Worm (Caenorhabditis elegans) whole organism, dauer: ENCODE data around the gene nsun-1.
"Not testable (repeated sequence)": the region's sequence is repeated elsewhere in the genome, so short reads cannot be mapped to it uniquely, and the experiment has no call there.

Experiments used
- unc-62 ChIP-seq: sonication (generic microtip); optimal IDR thresholded peaks from 2 replicates; lab custom pipeline; 2017; ENCODE audit warnings: missing biosample characterization, missing genetic modification reagents, missing genetic modification characterization

Gene nsun-1

ce11 chrII:460835-461234 lies 14.9 kb downstream of the nsun-1 start, which contains the start of gene W10D9.3:
Gene W10D9.3 (minus strand): TSS chrII:460935.
- no peak for TF ChIP-seq unc-62 (GFP tag; lab: Kevin White, UChicago)

- TF ChIP-seq unc-62 (GFP tag; lab: Kevin White, UChicago) = no peak
These were observed 17.9 kb downstream of the nsun-1 start, which contains the start of gene gvd-1 for ce11 chrII:457790-458189. Gene gvd-1 (minus strand): TSS chrII:457890.

DNA sequence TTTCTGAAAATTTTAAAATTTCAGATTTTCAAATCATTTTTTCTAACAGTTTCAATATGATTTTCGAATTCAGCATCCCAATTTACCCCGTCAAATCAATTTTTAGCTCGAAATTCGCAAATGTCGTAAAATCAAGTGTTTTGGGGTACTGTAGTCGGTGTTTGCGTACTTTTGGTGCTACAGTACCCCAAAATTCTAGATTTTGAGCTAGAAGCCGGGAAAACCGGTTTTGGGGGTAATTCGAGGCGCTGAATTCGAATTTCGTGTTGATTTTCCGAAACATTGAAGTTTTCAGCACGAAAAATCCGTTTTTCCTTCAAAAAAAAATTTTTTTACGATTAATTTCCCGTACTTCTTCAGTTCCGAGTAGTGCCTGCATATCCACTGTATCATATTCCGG lies 19.4 kb downstream of the nsun-1 start:
- TF ChIP-seq unc-62 (GFP tag; lab: Kevin White, UChicago) = no peak

ce11 chrII:454646-455045 lies 21.1 kb downstream of the nsun-1 start, which contains the start of gene W10D9.1:
Gene W10D9.1 (plus strand): TSS chrII:454946.
- not testable (repeated sequence) for TF ChIP-seq unc-62 (GFP tag; lab: Kevin White, UChicago)

- not testable (repeated sequence) for TF ChIP-seq unc-62 (GFP tag; lab: Kevin White, UChicago)
These were observed 34.6 kb downstream of the nsun-1 start, which contains the start of gene C24H12.1 for ce11 chrII:441102-441501. Gene C24H12.1 (plus strand): TSS chrII:441402.

DNA sequence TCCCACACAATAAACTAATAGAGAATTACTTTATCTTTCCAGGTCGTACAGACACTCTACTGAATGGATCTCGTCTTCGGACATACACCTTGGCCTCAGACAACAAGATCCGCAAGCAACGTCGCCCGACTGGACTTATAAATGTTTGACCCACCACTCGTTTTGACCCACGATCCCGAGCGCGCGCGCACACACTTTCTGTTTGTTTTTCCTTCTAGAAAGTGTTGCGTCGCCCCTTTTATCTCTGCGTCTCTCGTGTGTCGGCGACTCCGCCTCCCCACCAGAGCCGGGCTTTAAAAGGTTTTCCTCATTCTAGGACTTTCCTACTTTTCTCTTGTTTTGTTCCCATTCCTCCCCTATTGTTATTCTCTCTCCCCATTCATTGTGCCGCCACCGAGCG lies 38.5 kb downstream of the nsun-1 start:
- no peak for TF ChIP-seq unc-62 (GFP tag; lab: Kevin White, UChicago)

ce11 chrII:423086-423485 lies 52.7 kb downstream of the nsun-1 start, which contains the start of gene C24H12.8:
Gene C24H12.8 (minus strand): TSS chrII:423186.
- TF ChIP-seq unc-62 (GFP tag; lab: Kevin White, UChicago) = no peak
